Fruit fly (Drosophila melanogaster) whole organism, embryonic: Measurements from ENCODE around the gene vari.

Experiments
- Atf3 ChIP-seq: fragments of 200-800 bp; sonication (Bioruptor generic); optimal IDR thresholded peaks from 3 replicates; lab custom pipeline; 2016; ENCODE audit warnings: missing biosample characterization, missing genetic modification characterization
- B-H2 ChIP-seq: fragments of 200-800 bp; sonication (Bioruptor generic); optimal IDR thresholded peaks from 2 replicates; lab custom pipeline; 2018; ENCODE audit warnings: missing biosample characterization, mild to moderate bottlenecking, missing genetic modification characterization
- C15 ChIP-seq: fragments of 200-800 bp; sonication (Bioruptor generic); IDR thresholded peaks from 3 replicates; pipeline ENCODE4 v1.3.6; 2022; ENCODE audit warnings: missing biosample characterization, missing genetic modification characterization
- CG11398 ChIP-seq: fragments of 200-800 bp; sonication (Bioruptor generic); optimal IDR thresholded peaks from 2 replicates; lab custom pipeline; 2016; ENCODE audit warnings: missing biosample characterization, missing genetic modification characterization
- CG12236 ChIP-seq: fragments of 200-800 bp; sonication (Bioruptor generic); optimal IDR thresholded peaks from 2 replicates; lab custom pipeline; 2016; ENCODE audit warnings: missing biosample characterization, missing genetic modification characterization
- CG12744 ChIP-seq: fragments of 200-800 bp; sonication (Bioruptor generic); optimal IDR thresholded peaks from 2 replicates; lab custom pipeline; 2016; ENCODE audit warnings: missing biosample characterization, missing genetic modification characterization
- CG13123 ChIP-seq: fragments of 200-800 bp; sonication (Bioruptor generic); optimal IDR thresholded peaks from 2 replicates; lab custom pipeline; 2016; ENCODE audit warnings: missing biosample characterization, missing genetic modification characterization
- CG13287 ChIP-seq: fragments of 200-800 bp; sonication (Bioruptor generic); IDR thresholded peaks from 2 replicates; pipeline ENCODE4 v1.3.6; 2022; ENCODE audit warnings: missing biosample characterization, missing genetic modification characterization; ENCODE audit not compliant: partially characterized antibody
- CG13296 ChIP-seq: fragments of 200-800 bp; sonication (Bioruptor generic); optimal IDR thresholded peaks from 3 replicates; lab custom pipeline; 2018; ENCODE audit warnings: missing biosample characterization, mild to moderate bottlenecking, missing genetic modification characterization
- CG13624 ChIP-seq: fragments of 200-800 bp; sonication (Bioruptor generic); optimal IDR thresholded peaks from 2 replicates; lab custom pipeline; 2016; ENCODE audit warnings: missing biosample characterization, missing genetic modification characterization
- CG14860 ChIP-seq: fragments of 200-800 bp; sonication (Bioruptor generic); IDR thresholded peaks from 3 replicates; pipeline ENCODE4 v1.3.6; 2022; ENCODE audit warnings: missing biosample characterization, missing genetic modification characterization; ENCODE audit not compliant: partially characterized antibody
- CG15479 ChIP-seq: fragments of 200-800 bp; sonication (Bioruptor generic); optimal IDR thresholded peaks from 3 replicates; lab custom pipeline; 2019; ENCODE audit warnings: missing biosample characterization, mild to moderate bottlenecking, missing genetic modification characterization, moderate library complexity
- CG1603 ChIP-seq: fragments of 200-800 bp; sonication (Bioruptor generic); optimal IDR thresholded peaks from 2 replicates; lab custom pipeline; 2019; ENCODE audit warnings: missing biosample characterization, mild to moderate bottlenecking, missing genetic modification characterization, moderate library complexity
- CG34376 ChIP-seq: fragments of 200-800 bp; sonication (Bioruptor generic); optimal IDR thresholded peaks from 2 replicates; lab custom pipeline; 2018; ENCODE audit warnings: missing biosample characterization, mild to moderate bottlenecking, missing genetic modification characterization
- CG34422 ChIP-seq: fragments of 200-800 bp; sonication (Bioruptor generic); IDR thresholded peaks from 3 replicates; pipeline ENCODE4 v1.3.6; 2022; ENCODE audit warnings: missing biosample characterization, missing genetic modification characterization
- CG4360 ChIP-seq: fragments of 200-800 bp; sonication (Bioruptor generic); IDR thresholded peaks from 2 replicates; pipeline ENCODE4 v1.3.6; 2022; ENCODE audit warnings: missing biosample characterization, missing genetic modification characterization
- CG6765 ChIP-seq: fragments of 200-800 bp; sonication (Bioruptor generic); optimal IDR thresholded peaks from 3 replicates; lab custom pipeline; 2017; ENCODE audit warnings: missing biosample characterization, mild to moderate bottlenecking, missing genetic modification characterization
- CG6813 ChIP-seq: fragments of 200-800 bp; sonication (Bioruptor generic); optimal IDR thresholded peaks from 2 replicates; lab custom pipeline; 2017; ENCODE audit warnings: missing biosample characterization, missing genetic modification characterization, mild to moderate bottlenecking, moderate library complexity, missing genetic modification reagents
- CG8924 ChIP-seq: fragments of 200-800 bp; optimal IDR thresholded peaks from 3 replicates; lab custom pipeline; 2019; ENCODE audit warnings: missing biosample characterization, mild to moderate bottlenecking, missing genetic modification characterization, moderate library complexity
- CTCF ChIP-seq: fragments of 200-800 bp; sonication (Bioruptor generic); optimal IDR thresholded peaks from 2 replicates; lab custom pipeline; 2017; ENCODE audit warnings: missing biosample characterization, mild to moderate bottlenecking, missing genetic modification characterization, moderate library complexity
- Deaf1 ChIP-seq: fragments of 200-800 bp; optimal IDR thresholded peaks from 3 replicates; lab custom pipeline; 2019; ENCODE audit warnings: missing biosample characterization, mild to moderate bottlenecking, missing genetic modification characterization, moderate library complexity
- Eip74EF ChIP-seq, 2 experiments: fragments of 200-800 bp in 1 of 2; fragments of >200 bp in 1 of 2; sonication (Bioruptor generic) in 1 of 2; optimal IDR thresholded peaks; 2 replicates each; lab custom pipeline; 2017 to 2019; ENCODE audit warnings: missing biosample characterization in 2 of 2, missing genetic modification characterization in 2 of 2, mild to moderate bottlenecking in 1 of 2, moderate library complexity in 1 of 2
- HLHmδ ChIP-seq: fragments of 200-800 bp; sonication (Bioruptor generic); optimal IDR thresholded peaks from 2 replicates; lab custom pipeline; 2018; ENCODE audit warnings: missing biosample characterization, mild to moderate bottlenecking, missing genetic modification characterization, moderate library complexity
- Hr3 ChIP-seq: fragments of 200-800 bp; sonication (Bioruptor generic); optimal IDR thresholded peaks from 3 replicates; lab custom pipeline; 2016; ENCODE audit warnings: missing biosample characterization, missing genetic modification characterization
- Lhr ChIP-seq: fragments of 200-800 bp; sonication (Bioruptor generic); optimal IDR thresholded peaks from 3 replicates; lab custom pipeline; 2017; ENCODE audit warnings: mild to moderate bottlenecking, missing biosample characterization, missing genetic modification reagents, missing genetic modification characterization
- Med ChIP-seq: fragments of 200-800 bp; sonication (Bioruptor generic); peaks from one replicate; lab custom pipeline; 2016; ENCODE audit warnings: missing biosample characterization, missing genetic modification characterization, mild to moderate bottlenecking, inconsistent platforms, moderate library complexity
- Meics ChIP-seq: fragments of 200-800 bp; sonication (Bioruptor generic); optimal IDR thresholded peaks from 2 replicates; lab custom pipeline; 2017; ENCODE audit warnings: missing biosample characterization, mild to moderate bottlenecking, missing genetic modification characterization
- Mes4 ChIP-seq: fragments of 200-800 bp; sonication (Bioruptor generic); optimal IDR thresholded peaks from 2 replicates; lab custom pipeline; 2016; ENCODE audit warnings: missing biosample characterization, missing genetic modification characterization
- Nf-YA ChIP-seq: fragments of 200-800 bp; sonication (Bioruptor generic); IDR thresholded peaks from 2 replicates; pipeline ENCODE4 v1.3.6; 2022; ENCODE audit warnings: missing biosample characterization, missing genetic modification characterization
- Spps ChIP-seq: fragments of 200-800 bp; sonication (Bioruptor generic); optimal IDR thresholded peaks from 2 replicates; lab custom pipeline; 2018; ENCODE audit warnings: missing biosample characterization, mild to moderate bottlenecking, missing genetic modification characterization
- ap ChIP-seq: fragments of 200-800 bp; sonication (Bioruptor generic); IDR thresholded peaks from 2 replicates; pipeline ENCODE4 v1.3.6; 2022; ENCODE audit warnings: missing biosample characterization, missing genetic modification characterization
- ase ChIP-seq: fragments of 200-800 bp; sonication (Bioruptor generic); IDR thresholded peaks from 3 replicates; pipeline ENCODE4 v1.3.6; 2022; ENCODE audit warnings: missing biosample characterization, missing genetic modification characterization
- ato ChIP-seq: fragments of 200-800 bp; sonication (Bioruptor generic); IDR thresholded peaks from 2 replicates; pipeline ENCODE4 v1.3.6; 2022; ENCODE audit warnings: missing biosample characterization, missing genetic modification characterization; ENCODE audit not compliant: partially characterized antibody
- cad ChIP-seq: fragments of >200 bp; optimal IDR thresholded peaks from 2 replicates; lab custom pipeline; 2017; ENCODE audit warnings: missing biosample characterization, missing genetic modification characterization
- cato ChIP-seq: fragments of 200-800 bp; sonication (Bioruptor generic); optimal IDR thresholded peaks from 2 replicates; lab custom pipeline; 2016; ENCODE audit warnings: missing biosample characterization, missing genetic modification characterization, borderline replicate concordance
- dan ChIP-seq: fragments of 200-800 bp; sonication (Bioruptor generic); IDR thresholded peaks from 2 replicates; pipeline ENCODE4 v1.3.6; 2022; ENCODE audit warnings: missing biosample characterization, missing genetic modification characterization
- danr ChIP-seq: fragments of 200-800 bp; sonication (Bioruptor generic); IDR thresholded peaks from 2 replicates; pipeline ENCODE4 v1.3.6; 2022; ENCODE audit warnings: missing biosample characterization, missing genetic modification characterization
- emc ChIP-seq: fragments of 200-800 bp; sonication (Bioruptor generic); optimal IDR thresholded peaks from 2 replicates; lab custom pipeline; 2016; ENCODE audit warnings: missing biosample characterization, missing genetic modification characterization
- fd102C ChIP-seq: fragments of 200-800 bp; sonication (Bioruptor generic); optimal IDR thresholded peaks from 2 replicates; lab custom pipeline; 2018; ENCODE audit warnings: missing biosample characterization, mild to moderate bottlenecking, missing genetic modification characterization, moderate library complexity
- fu2 ChIP-seq: fragments of 200-800 bp; sonication (Bioruptor generic); optimal IDR thresholded peaks from 2 replicates; lab custom pipeline; 2016; ENCODE audit warnings: missing biosample characterization, missing genetic modification characterization
- grau ChIP-seq: fragments of 200-800 bp; optimal IDR thresholded peaks from 3 replicates; lab custom pipeline; 2019; ENCODE audit warnings: missing biosample characterization, mild to moderate bottlenecking, missing genetic modification characterization, moderate library complexity
- hbn ChIP-seq: fragments of 200-800 bp; sonication (Bioruptor generic); IDR thresholded peaks from 2 replicates; pipeline ENCODE4 v1.3.6; 2022; ENCODE audit warnings: missing biosample characterization, missing genetic modification characterization; ENCODE audit not compliant: partially characterized antibody
- kah ChIP-seq: fragments of 200-800 bp; sonication (Bioruptor generic); optimal IDR thresholded peaks from 2 replicates; lab custom pipeline; 2018; ENCODE audit warnings: missing biosample characterization, mild to moderate bottlenecking, missing genetic modification characterization
- klu ChIP-seq: fragments of 200-800 bp; sonication (Bioruptor generic); IDR thresholded peaks from 2 replicates; pipeline ENCODE4 v1.3.6; 2022; ENCODE audit warnings: missing biosample characterization, missing genetic modification characterization
- nom ChIP-seq: fragments of 200-800 bp; sonication (Bioruptor generic); optimal IDR thresholded peaks from 2 replicates; lab custom pipeline; 2017; ENCODE audit warnings: missing biosample characterization, missing genetic modification characterization, mild to moderate bottlenecking, moderate library complexity, missing genetic modification reagents
- row ChIP-seq: fragments of 200-800 bp; sonication (Bioruptor generic); IDR thresholded peaks from 3 replicates; pipeline ENCODE4 v1.3.6; 2022; ENCODE audit warnings: missing biosample characterization, missing genetic modification characterization
- sens ChIP-seq: fragments of 200-800 bp; sonication (Bioruptor generic); peaks from one replicate; lab custom pipeline; 2016; ENCODE audit warnings: missing biosample characterization, missing genetic modification characterization
- sqz ChIP-seq: fragments of 200-800 bp; sonication (Bioruptor generic); optimal IDR thresholded peaks from 3 replicates; lab custom pipeline; 2018; ENCODE audit warnings: missing biosample characterization, mild to moderate bottlenecking, missing genetic modification characterization
- tgo ChIP-seq: fragments of 200-800 bp; sonication (Bioruptor generic); IDR thresholded peaks from 3 replicates; pipeline ENCODE4 v1.3.6; 2022; ENCODE audit warnings: missing biosample characterization, missing genetic modification characterization
- tup ChIP-seq: fragments of 200-800 bp; sonication (Bioruptor generic); optimal IDR thresholded peaks from 2 replicates; lab custom pipeline; 2016; ENCODE audit warnings: missing biosample characterization, mild to moderate bottlenecking, missing genetic modification characterization, moderate library complexity

Gene vari

DNA sequence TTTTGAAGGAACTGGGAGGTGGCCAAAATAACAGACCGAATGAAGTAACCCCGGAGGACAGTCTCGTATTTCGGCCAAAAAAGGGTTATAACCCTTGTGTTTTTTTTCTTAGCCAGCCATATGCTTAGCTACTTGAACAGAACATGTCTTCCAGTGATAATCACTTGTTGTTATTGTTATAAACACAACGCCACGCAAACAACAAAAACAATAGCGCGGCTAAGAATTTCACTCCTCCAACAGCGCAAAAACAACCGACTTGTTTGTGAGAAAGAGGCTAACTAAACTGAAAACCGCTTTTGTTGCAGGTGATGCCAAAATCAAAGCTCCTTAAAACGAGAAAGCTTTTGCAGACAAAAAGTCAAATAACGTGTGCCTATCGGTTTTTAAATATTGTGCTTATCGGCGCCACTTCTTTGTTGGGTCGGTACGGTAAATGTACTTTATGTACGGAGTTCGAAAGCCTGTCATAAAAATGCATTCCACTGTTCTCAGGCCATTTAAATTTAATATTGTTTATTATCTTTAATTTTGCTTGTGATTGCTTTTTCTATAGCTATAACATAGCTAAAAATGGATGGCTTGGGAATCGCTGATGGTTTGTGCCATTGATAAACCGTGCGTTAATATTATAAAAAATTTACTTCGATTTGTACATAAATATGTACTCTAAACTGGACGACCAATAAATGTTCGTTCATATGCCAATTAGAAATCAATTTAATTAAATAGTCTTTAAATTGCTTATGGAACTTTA is at the start of gene vari (continued):
- TF ChIP-seq CG12236 (GFP tag; lab: Kevin White, UChicago) (no peak), Meics (GFP tag; lab: Kevin White, UChicago) (no peak), cad (GFP tag; lab: Kevin White, UChicago) (no peak), HLHmδ (GFP tag; lab: Kevin White, UChicago) (no peak), CG14860 (GFP tag; lab: Robert Waterston, UW) (no peak), CG13296 (peak; percentile 26), C15 (GFP tag; lab: Robert Waterston, UW) (no peak), CG11398 (GFP tag; lab: Kevin White, UChicago) (no peak), CG6765 (GFP tag; lab: Kevin White, UChicago) (no peak), nom (GFP tag; lab: Kevin White, UChicago) (peak; percentile 47), CG12744 (GFP tag; lab: Kevin White, UChicago) (no peak), Hr3 (GFP tag; lab: Kevin White, UChicago) (no peak), CG34376 (GFP tag; lab: Kevin White, UChicago) (no peak), hbn (no peak), CG8924 (no peak), CG15479 (GFP tag; lab: Kevin White, UChicago) (no peak), fd102C (no peak), Deaf1 (tag; lab: Kevin White, UChicago) (no peak), klu (GFP tag; lab: Robert Waterston, UW) (no peak), Nf-YA (GFP tag; lab: Robert Waterston, UW) (no peak), ato (no peak), kah (GFP tag; lab: Kevin White, UChicago) (no peak), emc (GFP tag; lab: Kevin White, UChicago) (no peak), CTCF (GFP tag; lab: Kevin White, UChicago) (peak; percentile 76), CG6813 (no peak), Spps (tag; lab: Kevin White, UChicago) (no peak), CG13123 (no peak), CG34422 (no peak; the same call in 2 of the 3 replicates), tgo (GFP tag; lab: Robert Waterston, UW) (no peak), CG13287 (GFP tag; lab: Robert Waterston, UW) (peak; percentile 22; the same call in 1 of the 2 replicates), tup (no peak), Atf3 (GFP tag; lab: Kevin White, UChicago) (no peak), Med (peak; percentile 82), danr (GFP tag; lab: Robert Waterston, UW) (no peak), CG4360 (GFP tag; lab: Robert Waterston, UW) (peak; percentile 57; the same call in 1 of the 2 replicates), row (no peak; the same call in 1 of the 3 replicates), sens (GFP tag; lab: Kevin White, UChicago) (no peak), grau (tag; lab: Kevin White, UChicago) (no peak), CG13624 (GFP tag; lab: Kevin White, UChicago) (peak; percentile 14), Mes4 (GFP tag; lab: Kevin White, UChicago) (no peak), ase (GFP tag; lab: Robert Waterston, UW) (no peak), sqz (GFP tag; lab: Kevin White, UChicago) (no peak), fu2 (no peak), cato (no peak), Lhr (GFP tag; lab: Kevin White, UChicago) (peak; percentile 73), Eip74EF (GFP tag; optimal IDR thresholded peaks at IDR 0.05; lab: Kevin White, UChicago) (no peak), ap (GFP tag; lab: Robert Waterston, UW) (no peak), dan (no peak), CG1603 (tag; lab: Kevin White, UChicago) (no peak), B-H2 (GFP tag; lab: Kevin White, UChicago) (peak; percentile 55)
